Worm (Caenorhabditis elegans) whole organism, late embryonic: ENCODE data around the gene F08D12.4.
A peak's percentile ranks its signal among the peaks of the same experiment; 100 is the strongest.

ENCODE experiments used
- F13H6.1 ChIP-seq: sonication (generic microtip); optimal IDR thresholded peaks from 2 replicates; lab custom pipeline; 2016; ENCODE audit warnings: missing genetic modification characterization, missing compliant biosample characterization
- ceh-19 ChIP-seq: fragments of 200-800 bp; sonication (Bioruptor generic); optimal IDR thresholded peaks from 2 replicates; lab custom pipeline; 2018; ENCODE audit warnings: mild to moderate bottlenecking, missing genetic modification characterization, missing compliant biosample characterization
- ceh-6 ChIP-seq: fragments of 200-800 bp; sonication (Bioruptor generic); optimal IDR thresholded peaks from 2 replicates; lab custom pipeline; 2018; ENCODE audit warnings: mild to moderate bottlenecking, missing genetic modification characterization, missing compliant biosample characterization
- elt-2 ChIP-seq: sonication (generic microtip); optimal IDR thresholded peaks from 2 replicates; lab custom pipeline; 2016; ENCODE audit warnings: missing genetic modification reagents, missing genetic modification characterization, missing compliant biosample characterization
- lim-6 ChIP-seq: sonication (generic microtip); optimal IDR thresholded peaks from 2 replicates; lab custom pipeline; 2016; ENCODE audit warnings: missing genetic modification characterization, missing compliant biosample characterization
- pax-1 ChIP-seq: fragments of 150-350 bp; optimal IDR thresholded peaks from 2 replicates; lab custom pipeline; 2014; ENCODE audit warnings: missing biosample characterization, missing genetic modification characterization

ce11 chrII:2805566-2805965, 27.6 kb downstream of the F08D12.4 start:
- TF ChIP-seq elt-2 (tag; lab: Kevin White, UChicago), result peak; percentile 37
- no peak for TF ChIP-seq lim-6 (tag; lab: Kevin White, UChicago)
- no peak for TF ChIP-seq pax-1 (tag; lab: Kevin White, UChicago)
- TF ChIP-seq ceh-6 (GFP tag; lab: Kevin White, UChicago), result no peak
- no peak for TF ChIP-seq F13H6.1 (tag; lab: Kevin White, UChicago)
- TF ChIP-seq ceh-19 (GFP tag; lab: Kevin White, UChicago), result no peak
